Worm (Caenorhabditis elegans): ENCODE data around the gene srsx-16.

DNA sequence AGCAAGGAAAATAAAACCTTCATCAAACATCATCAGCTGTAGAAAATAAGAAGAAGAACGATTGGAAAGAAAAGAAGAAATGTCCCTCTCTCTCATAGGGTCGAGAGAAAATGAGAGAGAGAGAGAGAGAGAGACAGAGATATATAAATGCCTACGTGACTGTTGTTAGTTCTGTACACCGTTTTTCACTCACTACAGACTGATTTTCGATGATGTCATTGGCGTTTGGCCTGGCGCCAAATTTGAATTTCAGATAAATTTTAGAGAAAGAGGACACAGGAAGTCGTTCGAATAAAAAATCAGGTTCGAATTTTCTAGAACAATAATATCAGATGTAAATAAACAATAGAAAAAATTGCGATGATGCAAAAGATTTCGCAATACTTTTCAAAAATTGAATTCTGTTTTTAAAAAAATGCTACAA is 36.4 kb upstream of the srsx-16 start:
- TF ChIP-seq ets-7 (tag; optimal IDR thresholded peaks at IDR 0.05) (no peak), flt-1 (GFP tag; IDR thresholded peaks at IDR 0.05) (no peak), ama-1 (optimal IDR thresholded peaks at IDR 0.05) (no peak), hmbx-1 (tag; optimal IDR thresholded peaks at IDR 0.05) (no peak), hnd-1 (tag; optimal IDR thresholded peaks at IDR 0.05) (no peak), tbx-11 (GFP tag; IDR thresholded peaks at IDR 0.05) (no peak), hmg-4 (GFP tag; optimal IDR thresholded peaks at IDR 0.05) (no peak), aly-1 (tag; optimal IDR thresholded peaks at IDR 0.05) (no peak), tra-4 (tag; optimal IDR thresholded peaks at IDR 0.05) (no peak), ceh-13 (GFP tag; optimal IDR thresholded peaks at IDR 0.05) (no peak), F13C5.2 (tag; optimal IDR thresholded peaks at IDR 0.05) (no peak), scrt-1 (GFP tag; IDR thresholded peaks at IDR 0.05) (no peak)
